Fruit fly (Drosophila melanogaster) whole organism, embryonic: ENCODE data around the gene CG42685.

Experiments used
- Antp ChIP-seq: fragments of 200-800 bp; sonication (Bioruptor generic); optimal IDR thresholded peaks from 3 replicates; lab custom pipeline; 2016; ENCODE audit warnings: missing biosample characterization, missing genetic modification characterization
- Bteb2 ChIP-seq: fragments of 200-800 bp; sonication (Bioruptor generic); optimal IDR thresholded peaks from 2 replicates; lab custom pipeline; 2016; ENCODE audit warnings: missing biosample characterization, missing genetic modification characterization
- C15 ChIP-seq: fragments of 200-800 bp; sonication (Bioruptor generic); IDR thresholded peaks from 3 replicates; pipeline ENCODE4 v1.3.6; 2022; ENCODE audit warnings: missing biosample characterization, missing genetic modification characterization
- CG1024 ChIP-seq: fragments of 200-800 bp; sonication (Bioruptor generic); IDR thresholded peaks from 2 replicates; pipeline ENCODE4 v1.3.6; 2022; ENCODE audit warnings: missing biosample characterization, missing genetic modification characterization
- CG10267 ChIP-seq: fragments of 200-800 bp; sonication (Bioruptor generic); optimal IDR thresholded peaks from 2 replicates; lab custom pipeline; 2018; ENCODE audit warnings: missing biosample characterization, mild to moderate bottlenecking, missing genetic modification characterization, moderate library complexity
- CG11398 ChIP-seq: fragments of 200-800 bp; sonication (Bioruptor generic); optimal IDR thresholded peaks from 2 replicates; lab custom pipeline; 2016; ENCODE audit warnings: missing biosample characterization, missing genetic modification characterization
- CG14441 ChIP-seq: fragments of 200-800 bp; sonication (Bioruptor generic); IDR thresholded peaks from 2 replicates; pipeline ENCODE4 v1.3.6; 2022; ENCODE audit warnings: missing biosample characterization, missing genetic modification characterization
- CG15073 ChIP-seq: fragments of 200-800 bp; sonication (Bioruptor generic); optimal IDR thresholded peaks from 2 replicates; lab custom pipeline; 2016; ENCODE audit warnings: missing biosample characterization, missing genetic modification characterization
- CG16815 ChIP-seq: fragments of 200-800 bp; sonication (Bioruptor generic); optimal IDR thresholded peaks from 3 replicates; lab custom pipeline; 2017; ENCODE audit warnings: missing biosample characterization, mild to moderate bottlenecking, missing genetic modification characterization
- CG17328 ChIP-seq: fragments of 200-800 bp; sonication (Bioruptor generic); IDR thresholded peaks from 2 replicates; pipeline ENCODE4 v1.3.6; 2022; ENCODE audit warnings: missing biosample characterization, missing genetic modification characterization
- CG17829 ChIP-seq: fragments of 200-800 bp; optimal IDR thresholded peaks from 2 replicates; lab custom pipeline; 2019; ENCODE audit warnings: missing biosample characterization, mild to moderate bottlenecking, missing genetic modification characterization, moderate library complexity
- CG18262 ChIP-seq: fragments of 200-800 bp; optimal IDR thresholded peaks from 3 replicates; lab custom pipeline; 2019; ENCODE audit warnings: missing biosample characterization, mild to moderate bottlenecking, missing genetic modification characterization, moderate library complexity
- CG4328 ChIP-seq: fragments of 200-800 bp; sonication (Bioruptor generic); optimal IDR thresholded peaks from 3 replicates; lab custom pipeline; 2017; ENCODE audit warnings: missing biosample characterization, missing genetic modification reagents, missing genetic modification characterization
- CG4617 ChIP-seq: fragments of 200-800 bp; sonication (Bioruptor generic); optimal IDR thresholded peaks from 3 replicates; lab custom pipeline; 2016; ENCODE audit warnings: missing biosample characterization, missing genetic modification characterization, borderline replicate concordance
- CG4820 ChIP-seq: fragments of 200-800 bp; sonication (Bioruptor generic); optimal IDR thresholded peaks from 3 replicates; lab custom pipeline; 2016; ENCODE audit warnings: missing biosample characterization, missing genetic modification characterization
- CG4854 ChIP-seq: fragments of 200-800 bp; sonication (Bioruptor generic); optimal IDR thresholded peaks from 2 replicates; lab custom pipeline; 2016; ENCODE audit warnings: missing biosample characterization, missing genetic modification characterization, inconsistent platforms
- CG5180 ChIP-seq: fragments of 200-800 bp; sonication (Bioruptor generic); optimal IDR thresholded peaks from 3 replicates; lab custom pipeline; 2017; ENCODE audit warnings: missing biosample characterization, missing genetic modification characterization, mild to moderate bottlenecking, moderate library complexity, missing genetic modification reagents
- CG6854 ChIP-seq: fragments of 200-800 bp; sonication (Bioruptor generic); optimal IDR thresholded peaks from 3 replicates; lab custom pipeline; 2017; ENCODE audit warnings: missing biosample characterization, mild to moderate bottlenecking, missing genetic modification characterization
- CG7745 ChIP-seq: fragments of 200-800 bp; sonication (Bioruptor generic); optimal IDR thresholded peaks from 2 replicates; lab custom pipeline; 2018; ENCODE audit warnings: missing biosample characterization, mild to moderate bottlenecking, missing genetic modification characterization, moderate library complexity
- CG7987 ChIP-seq: fragments of 200-800 bp; sonication (Bioruptor generic); optimal IDR thresholded peaks from 2 replicates; lab custom pipeline; 2018; ENCODE audit warnings: missing biosample characterization, mild to moderate bottlenecking, missing genetic modification characterization, moderate library complexity
- CHES-1-like ChIP-seq: fragments of 200-800 bp; sonication (Bioruptor generic); optimal IDR thresholded peaks from 2 replicates; lab custom pipeline; 2016; ENCODE audit warnings: missing biosample characterization, missing genetic modification characterization
- Dad ChIP-seq: fragments of 200-800 bp; sonication (Bioruptor generic); optimal IDR thresholded peaks from 3 replicates; lab custom pipeline; 2016; ENCODE audit warnings: missing biosample characterization, missing genetic modification characterization
- Drgx ChIP-seq: fragments of 200-800 bp; sonication (Bioruptor generic); IDR thresholded peaks from 2 replicates; pipeline ENCODE4 v1.3.6; 2022; ENCODE audit warnings: missing biosample characterization, missing genetic modification characterization
- HLH54F ChIP-seq: fragments of 200-800 bp; sonication (Bioruptor generic); optimal IDR thresholded peaks from 3 replicates; lab custom pipeline; 2016; ENCODE audit warnings: missing biosample characterization, missing genetic modification characterization
- Jarid2 ChIP-seq: fragments of 200-800 bp; sonication (Bioruptor generic); optimal IDR thresholded peaks from 3 replicates; lab custom pipeline; 2017; ENCODE audit warnings: mild to moderate bottlenecking, missing biosample characterization, missing genetic modification reagents, missing genetic modification characterization
- Lpt ChIP-seq: fragments of >200 bp; optimal IDR thresholded peaks from 2 replicates; lab custom pipeline; 2018; ENCODE audit warnings: missing biosample characterization, missing genetic modification characterization
- MTF-1 ChIP-seq: fragments of 200-800 bp; sonication (Bioruptor generic); optimal IDR thresholded peaks from 2 replicates; lab custom pipeline; 2018; ENCODE audit warnings: missing biosample characterization, mild to moderate bottlenecking, missing genetic modification characterization, borderline replicate concordance
- Meics ChIP-seq: fragments of 200-800 bp; sonication (Bioruptor generic); optimal IDR thresholded peaks from 2 replicates; lab custom pipeline; 2017; ENCODE audit warnings: missing biosample characterization, mild to moderate bottlenecking, missing genetic modification characterization
- Nf-YA ChIP-seq: fragments of 200-800 bp; sonication (Bioruptor generic); IDR thresholded peaks from 2 replicates; pipeline ENCODE4 v1.3.6; 2022; ENCODE audit warnings: missing biosample characterization, missing genetic modification characterization
- Pdp1 ChIP-seq, 2 experiments: fragments of 200-800 bp; sonication (Bioruptor generic); optimal IDR thresholded peaks; 3 replicates each; lab custom pipeline; 2016; ENCODE audit warnings: missing biosample characterization in 2 of 2, missing genetic modification characterization in 2 of 2, mild to moderate bottlenecking in 1 of 2, moderate library complexity in 1 of 2
- Sin3A ChIP-seq: fragments of >200 bp; optimal IDR thresholded peaks from 2 replicates; lab custom pipeline; 2018
- Xbp1 ChIP-seq: fragments of 200-800 bp; sonication (Bioruptor generic); optimal IDR thresholded peaks from 3 replicates; lab custom pipeline; 2016; ENCODE audit warnings: missing biosample characterization, mild to moderate bottlenecking, missing genetic modification characterization
- YL-1 ChIP-seq: fragments of 200-800 bp; sonication (Bioruptor generic); optimal IDR thresholded peaks from 3 replicates; lab custom pipeline; 2017; ENCODE audit warnings: missing biosample characterization, mild to moderate bottlenecking, missing genetic modification characterization
- abd-A ChIP-seq: fragments of 200-800 bp; sonication (Bioruptor generic); optimal IDR thresholded peaks from 3 replicates; lab custom pipeline; 2019; ENCODE audit warnings: missing biosample characterization, mild to moderate bottlenecking, missing genetic modification characterization, moderate library complexity
- bcd ChIP-seq: fragments of 200-800 bp; sonication (Bioruptor generic); optimal IDR thresholded peaks from 2 replicates; lab custom pipeline; 2017; ENCODE audit warnings: missing biosample characterization, mild to moderate bottlenecking, missing genetic modification characterization
- cato ChIP-seq: fragments of 200-800 bp; sonication (Bioruptor generic); optimal IDR thresholded peaks from 2 replicates; lab custom pipeline; 2016; ENCODE audit warnings: missing biosample characterization, missing genetic modification characterization, borderline replicate concordance
- crp ChIP-seq, 2 experiments: fragments of 200-800 bp; sonication (Bioruptor generic); optimal IDR thresholded peaks; 2 replicates in 1 of 2; 3 replicates in 1 of 2; lab custom pipeline; 2017; ENCODE audit warnings: missing biosample characterization in 2 of 2, missing genetic modification characterization in 2 of 2, mild to moderate bottlenecking in 1 of 2, moderate library complexity in 1 of 2
- disco-r ChIP-seq: fragments of 200-800 bp; sonication (Bioruptor generic); optimal IDR thresholded peaks from 2 replicates; lab custom pipeline; 2016; ENCODE audit warnings: missing biosample characterization, missing genetic modification characterization
- dmrt99B ChIP-seq: fragments of 200-800 bp; sonication (Bioruptor generic); optimal IDR thresholded peaks from 2 replicates; lab custom pipeline; 2018; ENCODE audit warnings: missing biosample characterization, mild to moderate bottlenecking, missing genetic modification characterization, moderate library complexity
- fd102C ChIP-seq: fragments of 200-800 bp; sonication (Bioruptor generic); optimal IDR thresholded peaks from 2 replicates; lab custom pipeline; 2018; ENCODE audit warnings: missing biosample characterization, mild to moderate bottlenecking, missing genetic modification characterization, moderate library complexity
- gt ChIP-seq: fragments of 200-800 bp; sonication (Bioruptor generic); IDR thresholded peaks from 2 replicates; pipeline ENCODE4 v1.3.6; 2022; ENCODE audit warnings: missing biosample characterization, missing genetic modification characterization
- hb ChIP-seq: fragments of 200-800 bp; sonication (Bioruptor generic); IDR thresholded peaks from 3 replicates; pipeline ENCODE4 v1.3.6; 2022; ENCODE audit warnings: missing biosample characterization, missing genetic modification characterization; ENCODE audit not compliant: partially characterized antibody
- klu ChIP-seq: fragments of 200-800 bp; sonication (Bioruptor generic); IDR thresholded peaks from 2 replicates; pipeline ENCODE4 v1.3.6; 2022; ENCODE audit warnings: missing biosample characterization, missing genetic modification characterization
- lab ChIP-seq: fragments of 200-800 bp; sonication (Bioruptor generic); optimal IDR thresholded peaks from 3 replicates; lab custom pipeline; 2017; ENCODE audit warnings: missing biosample characterization, missing genetic modification characterization, mild to moderate bottlenecking, moderate library complexity, missing genetic modification reagents
- psq ChIP-seq: fragments of 200-800 bp; sonication (Bioruptor generic); optimal IDR thresholded peaks from 2 replicates; lab custom pipeline; 2017; ENCODE audit warnings: missing biosample characterization, missing genetic modification characterization
- so ChIP-seq: fragments of 200-800 bp; sonication (Bioruptor generic); IDR thresholded peaks from 3 replicates; pipeline ENCODE4 v1.3.6; 2022; ENCODE audit warnings: missing biosample characterization, missing genetic modification characterization
- tio ChIP-seq: fragments of 200-800 bp; sonication (Bioruptor generic); optimal IDR thresholded peaks from 2 replicates; lab custom pipeline; 2017; ENCODE audit warnings: missing biosample characterization, missing genetic modification characterization, inconsistent platforms
- ttk ChIP-seq: fragments of 200-800 bp; sonication (Bioruptor generic); IDR thresholded peaks from 2 replicates; pipeline ENCODE4 v2.1.2; 2022; ENCODE audit warnings: missing biosample characterization, missing genetic modification characterization
- vfl ChIP-seq: fragments of 200-800 bp; sonication (Bioruptor generic); optimal IDR thresholded peaks from 2 replicates; lab custom pipeline; 2016; ENCODE audit warnings: missing biosample characterization, missing genetic modification characterization

Gene CG42685

DNA sequence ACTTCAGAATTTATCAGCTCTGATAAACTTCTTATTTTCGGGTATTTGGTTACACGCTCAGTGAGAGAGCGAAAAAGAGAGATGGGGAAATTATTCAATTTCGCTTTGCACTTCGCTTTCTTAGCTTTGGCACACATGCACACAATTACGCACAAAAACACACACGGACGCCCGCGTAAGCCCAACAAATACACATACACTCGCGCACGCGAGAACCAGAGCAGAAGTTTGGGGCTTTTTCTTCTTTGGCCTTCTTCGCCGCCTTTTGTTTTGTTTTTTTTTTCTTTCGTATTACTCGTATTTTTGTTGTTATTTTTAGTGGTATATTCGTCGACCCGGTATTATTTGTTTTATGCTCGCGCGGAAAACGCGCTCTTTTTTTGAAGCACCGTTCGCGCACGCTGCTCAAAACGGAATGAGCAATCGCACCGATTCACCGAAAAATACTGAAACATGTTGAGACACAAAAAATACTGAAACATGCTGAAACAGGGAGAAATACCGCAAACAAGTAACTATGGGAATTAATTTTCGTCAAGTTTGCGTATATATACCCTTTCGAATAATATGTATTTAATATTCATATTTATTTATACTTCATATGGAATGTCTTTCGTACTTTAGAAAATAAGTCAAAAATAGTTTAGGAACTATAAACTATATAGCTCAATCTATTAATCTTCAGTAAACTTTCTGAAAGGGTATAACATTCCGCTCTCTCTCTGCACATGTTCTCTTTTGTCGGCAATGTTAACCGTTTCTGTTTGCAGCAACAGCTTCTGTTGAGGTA is 40.9 kb downstream of the CG42685 start, which contains the start of gene osp (continued):
- peak; percentile 94 for TF ChIP-seq CG16815 (GFP tag; lab: Kevin White, UChicago)
- TF ChIP-seq bcd (GFP tag; lab: Kevin White, UChicago) = peak; percentile 98
- peak; percentile 34 for TF ChIP-seq CG11398 (GFP tag; lab: Kevin White, UChicago)
- TF ChIP-seq vfl (GFP tag; lab: Kevin White, UChicago) = peak; percentile 85
- peak in 1 of 2 experiments; percentile 68 for TF ChIP-seq crp (GFP tag; optimal IDR thresholded peaks at IDR 0.05; lab: Kevin White, UChicago)
- peak; percentile 66 for TF ChIP-seq fd102C (GFP tag; lab: Kevin White, UChicago)
- peak; percentile 88 for TF ChIP-seq CG7745 (tag; lab: Kevin White, UChicago)
- TF ChIP-seq CG7987 (GFP tag; lab: Kevin White, UChicago) = peak; percentile 92
- TF ChIP-seq CHES-1-like = peak; percentile 58
- peak; percentile 99 for TF ChIP-seq lab (GFP tag; lab: Kevin White, UChicago)
- peak; percentile 98 for TF ChIP-seq CG4820 (GFP tag; lab: Kevin White, UChicago)
- peak; percentile 98 for TF ChIP-seq CG10267 (tag; lab: Kevin White, UChicago)
- TF ChIP-seq Lpt (GFP tag; lab: Kevin White, UChicago) = no peak
- peak; percentile 74 for TF ChIP-seq Antp (GFP tag; lab: Kevin White, UChicago)
- peak; percentile 89 for TF ChIP-seq CG4854 (GFP tag; lab: Kevin White, UChicago)
- peak; percentile 99 for TF ChIP-seq CG17829
- peak; percentile 95 for TF ChIP-seq klu
- peak; percentile 91 for TF ChIP-seq CG5180 (GFP tag; lab: Kevin White, UChicago)
- peak; percentile 99 for TF ChIP-seq CG18262
- TF ChIP-seq CG6854 (GFP tag; lab: Kevin White, UChicago) = peak; percentile 95
- no peak for TF ChIP-seq Sin3A (lab: Kevin White, UChicago)
- TF ChIP-seq disco-r (GFP tag; lab: Kevin White, UChicago) = peak; percentile 60
- peak; percentile 99 for TF ChIP-seq CG17328 (GFP tag; lab: Robert Waterston, UW)
- peak; percentile 89 for TF ChIP-seq tio (GFP tag; lab: Kevin White, UChicago)
- TF ChIP-seq C15 (GFP tag; lab: Robert Waterston, UW) = peak; percentile 97
- TF ChIP-seq dmrt99B = peak; percentile 99
- peak; percentile 95 for TF ChIP-seq gt (GFP tag; lab: Robert Waterston, UW)
- TF ChIP-seq Xbp1 (GFP tag; lab: Kevin White, UChicago) = peak; percentile 97
- peak; percentile 79 for TF ChIP-seq YL-1
- TF ChIP-seq hb = no peak
- peak; percentile 81 for TF ChIP-seq CG4328
- peak; percentile 99 for TF ChIP-seq Jarid2 (GFP tag; lab: Kevin White, UChicago)
- TF ChIP-seq CG1024 (GFP tag; lab: Robert Waterston, UW) = peak; percentile 97
- peak; percentile 84 to 89 for TF ChIP-seq Pdp1 (GFP tag; optimal IDR thresholded peaks at IDR 0.05; lab: Kevin White, UChicago)
- peak; percentile 78 for TF ChIP-seq CG15073 (GFP tag; lab: Kevin White, UChicago)
- peak; percentile 95 for TF ChIP-seq cato (GFP tag; lab: Kevin White, UChicago)
- TF ChIP-seq CG14441 (GFP tag; lab: Robert Waterston, UW) = peak; percentile 98
- peak; percentile 91 for TF ChIP-seq CG4617 (GFP tag; lab: Kevin White, UChicago)
- peak; percentile 88 for TF ChIP-seq Bteb2
- peak; percentile 93 for TF ChIP-seq abd-A (tag; lab: Kevin White, UChicago)
- peak; percentile 99 for TF ChIP-seq Drgx
- TF ChIP-seq psq (GFP tag; lab: Kevin White, UChicago) = peak; percentile 88
- peak; percentile 99 for TF ChIP-seq ttk (GFP tag; lab: Robert Waterston, UW)
- TF ChIP-seq Dad (GFP tag; lab: Kevin White, UChicago) = peak; percentile 88
- peak; percentile 74 for TF ChIP-seq HLH54F (GFP tag; lab: Kevin White, UChicago)
- TF ChIP-seq Nf-YA = peak; percentile 99
- peak; percentile 98 for TF ChIP-seq Meics
- peak; percentile 92 for TF ChIP-seq MTF-1 (GFP tag; lab: Kevin White, UChicago)
- TF ChIP-seq so (GFP tag; lab: Robert Waterston, UW) = peak; percentile 99
